Worm (Caenorhabditis elegans) whole organism, L1 larva: Measurements from ENCODE around the gene F45E1.5.

Source experiments
- aha-1 ChIP-seq: fragments of 150-350 bp; optimal IDR thresholded peaks from 2 replicates; lab custom pipeline; 2014; ENCODE audit warnings: missing biosample characterization, missing genetic modification characterization
- alr-1 ChIP-seq: fragments of 200-800 bp; sonication (Bioruptor generic); optimal IDR thresholded peaks from 2 replicates; lab custom pipeline; 2018; ENCODE audit warnings: borderline replicate concordance, mild to moderate bottlenecking, missing genetic modification characterization, missing compliant biosample characterization
- ceh-8 ChIP-seq: fragments of 200-800 bp; sonication (Bioruptor generic); optimal IDR thresholded peaks from 2 replicates; lab custom pipeline; 2018; ENCODE audit warnings: mild to moderate bottlenecking, missing genetic modification characterization, moderate library complexity, missing compliant biosample characterization
- fkh-8 ChIP-seq: sonication (generic microtip); optimal IDR thresholded peaks from 2 replicates; lab custom pipeline; 2016; ENCODE audit warnings: mild to moderate bottlenecking, missing genetic modification characterization, missing compliant biosample characterization
- hlh-17 ChIP-seq: fragments of 200-800 bp; sonication (Bioruptor generic); optimal IDR thresholded peaks from 2 replicates; lab custom pipeline; 2018; ENCODE audit warnings: missing genetic modification characterization, mild to moderate bottlenecking, missing compliant biosample characterization, moderate library complexity, borderline replicate concordance
- jun-1 ChIP-seq: fragments of 150-350 bp; optimal IDR thresholded peaks from 2 replicates; lab custom pipeline; 2014; ENCODE audit warnings: missing biosample characterization, missing genetic modification reagents, missing genetic modification characterization
- lin-39 ChIP-seq: fragments of 150-350 bp; optimal IDR thresholded peaks from 2 replicates; lab custom pipeline; 2014; ENCODE audit warnings: missing biosample characterization, missing genetic modification reagents, missing genetic modification characterization
- mab-9 ChIP-seq: fragments of 200-800 bp; sonication (Bioruptor generic); IDR thresholded peaks from 2 replicates; pipeline ENCODE4 v1.3.6; 2022; ENCODE audit warnings: missing genetic modification reagents, missing genetic modification characterization, missing compliant biosample characterization
- mef-2 ChIP-seq: fragments of 150-350 bp; optimal IDR thresholded peaks from 2 replicates; lab custom pipeline; 2014; ENCODE audit warnings: missing biosample characterization, missing genetic modification characterization
- nhr-237 ChIP-seq: fragments of 150-350 bp; optimal IDR thresholded peaks from 2 replicates; lab custom pipeline; 2014; ENCODE audit warnings: missing biosample characterization, missing genetic modification characterization
- nhr-76 ChIP-seq: sonication (generic microtip); optimal IDR thresholded peaks from 2 replicates; lab custom pipeline; 2017; ENCODE audit warnings: missing biosample characterization, missing genetic modification characterization
- unc-130 ChIP-seq: fragments of 150-350 bp; optimal IDR thresholded peaks from 2 replicates; lab custom pipeline; 2017; ENCODE audit warnings: missing biosample characterization, missing genetic modification characterization, inconsistent platforms

DNA sequence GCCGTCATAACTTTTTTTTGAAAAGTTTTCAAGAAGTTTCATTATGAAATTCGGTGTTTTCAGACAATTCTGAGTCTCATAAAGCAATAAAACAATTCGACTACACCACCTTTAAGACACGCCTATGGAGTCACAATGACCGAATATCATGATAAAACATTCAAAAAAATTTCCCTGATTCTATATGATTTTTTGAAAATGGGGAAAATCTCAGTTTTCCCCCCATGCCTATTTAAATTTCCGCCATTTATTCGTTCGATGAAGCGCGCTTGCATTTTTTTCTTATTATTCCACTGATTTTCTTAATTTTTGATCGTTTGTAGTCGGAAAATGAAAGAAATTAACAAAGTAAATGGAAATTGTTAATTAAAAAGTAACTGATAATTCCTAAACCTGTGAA is 51.0 kb downstream of the F45E1.5 start:
- TF ChIP-seq nhr-237 (tag; lab: Kevin White, UChicago) (no peak), nhr-76 (tag; lab: Kevin White, UChicago) (no peak), alr-1 (tag; lab: Kevin White, UChicago) (no peak), lin-39 (no peak), ceh-8 (GFP tag; lab: Kevin White, UChicago) (no peak), mef-2 (no peak), mab-9 (GFP tag; lab: Robert Waterston, UW) (0 out of 2 replicates have a peak, but pooled peaks have one; percentile 6), jun-1 (no peak), unc-130 (no peak), aha-1 (tag; lab: Kevin White, UChicago) (no peak), hlh-17 (GFP tag; lab: Kevin White, UChicago) (no peak), fkh-8 (no peak)
